Worm (Caenorhabditis elegans) whole organism, late embryonic: ENCODE data around the gene srd-68.

ENCODE experiments used
- C08G9.2 ChIP-seq: sonication (generic microtip); optimal IDR thresholded peaks from 2 replicates; lab custom pipeline; 2016; ENCODE audit warnings: mild to moderate bottlenecking, missing genetic modification characterization, moderate library complexity, missing compliant biosample characterization
- C38D4.7 ChIP-seq: fragments of 200-800 bp; sonication (Bioruptor generic); optimal IDR thresholded peaks from 2 replicates; lab custom pipeline; 2018; ENCODE audit warnings: mild to moderate bottlenecking, missing genetic modification characterization, moderate library complexity, missing compliant biosample characterization
- K02D7.2 ChIP-seq: sonication (generic microtip); optimal IDR thresholded peaks from 2 replicates; lab custom pipeline; 2017; ENCODE audit warnings: mild to moderate bottlenecking, missing genetic modification characterization, missing compliant biosample characterization
- T23F11.4 ChIP-seq: fragments of 200-800 bp; sonication (Bioruptor generic); optimal IDR thresholded peaks from 2 replicates; lab custom pipeline; 2018; ENCODE audit warnings: mild to moderate bottlenecking, missing genetic modification characterization, missing compliant biosample characterization
- Y22D7AL.16 ChIP-seq: sonication (generic microtip); optimal IDR thresholded peaks from 2 replicates; lab custom pipeline; 2016; ENCODE audit warnings: missing genetic modification characterization, missing compliant biosample characterization
- ahr-1 ChIP-seq: sonication (generic microtip); optimal IDR thresholded peaks from 2 replicates; lab custom pipeline; 2016; ENCODE audit warnings: missing genetic modification characterization, missing compliant biosample characterization
- ceh-14 ChIP-seq: sonication (generic microtip); optimal IDR thresholded peaks from 2 replicates; lab custom pipeline; 2016; ENCODE audit warnings: missing genotype, missing genetic modification characterization, missing compliant biosample characterization
- ceh-24 ChIP-seq: sonication (generic microtip); optimal IDR thresholded peaks from 2 replicates; lab custom pipeline; 2016; ENCODE audit warnings: mild to moderate bottlenecking, missing genetic modification characterization, missing compliant biosample characterization
- ceh-30 ChIP-seq: fragments of 150-350 bp; optimal IDR thresholded peaks from 2 replicates; lab custom pipeline; 2014; ENCODE audit warnings: missing biosample characterization, missing genetic modification characterization
- ceh-34 ChIP-seq: sonication (generic microtip); optimal IDR thresholded peaks from 2 replicates; lab custom pipeline; 2016; ENCODE audit warnings: mild to moderate bottlenecking, missing genetic modification characterization, missing compliant biosample characterization
- ceh-48 ChIP-seq: sonication (generic microtip); optimal IDR thresholded peaks from 2 replicates; lab custom pipeline; 2016; ENCODE audit warnings: missing genetic modification characterization, inconsistent platforms, missing compliant biosample characterization
- ceh-6 ChIP-seq: fragments of 200-800 bp; sonication (Bioruptor generic); optimal IDR thresholded peaks from 2 replicates; lab custom pipeline; 2018; ENCODE audit warnings: mild to moderate bottlenecking, missing genetic modification characterization, missing compliant biosample characterization
- ceh-9 ChIP-seq: sonication (generic microtip); optimal IDR thresholded peaks from 2 replicates; lab custom pipeline; 2016; ENCODE audit warnings: mild to moderate bottlenecking, missing genetic modification characterization, inconsistent platforms, missing compliant biosample characterization
- che-1 ChIP-seq: sonication (generic microtip); optimal IDR thresholded peaks from 2 replicates; lab custom pipeline; 2016; ENCODE audit warnings: mild to moderate bottlenecking, missing genetic modification characterization, missing compliant biosample characterization
- dmd-4 ChIP-seq: sonication (generic microtip); optimal IDR thresholded peaks from 2 replicates; lab custom pipeline; 2016; ENCODE audit warnings: borderline replicate concordance, missing genetic modification characterization, missing compliant biosample characterization
- ets-4 ChIP-seq: sonication (generic microtip); optimal IDR thresholded peaks from 2 replicates; lab custom pipeline; 2016; ENCODE audit warnings: missing genetic modification characterization, missing compliant biosample characterization
- fax-1 ChIP-seq: sonication (generic microtip); optimal IDR thresholded peaks from 2 replicates; lab custom pipeline; 2016; ENCODE audit warnings: missing genotype, missing genetic modification characterization, missing compliant biosample characterization
- gmeb-2 ChIP-seq: sonication (generic microtip); optimal IDR thresholded peaks from 2 replicates; lab custom pipeline; 2016; ENCODE audit warnings: missing genetic modification characterization, inconsistent platforms, missing compliant biosample characterization
- hlh-15 ChIP-seq: sonication (generic microtip); optimal IDR thresholded peaks from 2 replicates; lab custom pipeline; 2016; ENCODE audit warnings: missing genetic modification characterization, missing compliant biosample characterization
- hlh-6 ChIP-seq: sonication (generic microtip); optimal IDR thresholded peaks from 2 replicates; lab custom pipeline; 2016; ENCODE audit warnings: missing genotype, missing genetic modification characterization, missing compliant biosample characterization
- hlh-8 ChIP-seq: sonication (generic microtip); optimal IDR thresholded peaks from 2 replicates; lab custom pipeline; 2016; ENCODE audit warnings: missing genotype, missing genetic modification characterization, missing compliant biosample characterization
- lim-6 ChIP-seq: sonication (generic microtip); optimal IDR thresholded peaks from 2 replicates; lab custom pipeline; 2016; ENCODE audit warnings: missing genetic modification characterization, missing compliant biosample characterization
- lin-11 ChIP-seq: fragments of 200-800 bp; sonication (Bioruptor generic); optimal IDR thresholded peaks from 2 replicates; lab custom pipeline; 2018; ENCODE audit warnings: mild to moderate bottlenecking, missing genetic modification characterization, missing compliant biosample characterization
- mec-3 ChIP-seq: sonication (generic microtip); optimal IDR thresholded peaks from 2 replicates; lab custom pipeline; 2016; ENCODE audit warnings: borderline replicate concordance, missing genetic modification characterization, missing compliant biosample characterization
- nhr-11 ChIP-seq: fragments of 150-350 bp; optimal IDR thresholded peaks from 2 replicates; lab custom pipeline; 2014; ENCODE audit warnings: missing biosample characterization, missing genetic modification characterization
- npax-4 ChIP-seq: sonication (generic microtip); optimal IDR thresholded peaks from 2 replicates; lab custom pipeline; 2016; ENCODE audit warnings: missing genetic modification characterization, missing compliant biosample characterization
- pag-3 ChIP-seq: sonication (generic microtip); optimal IDR thresholded peaks from 2 replicates; lab custom pipeline; 2016; ENCODE audit warnings: missing compliant biosample characterization, missing genetic modification characterization, borderline replicate concordance
- pax-1 ChIP-seq: fragments of 150-350 bp; optimal IDR thresholded peaks from 2 replicates; lab custom pipeline; 2014; ENCODE audit warnings: missing biosample characterization, missing genetic modification characterization
- pros-1 ChIP-seq: fragments of 150-350 bp; optimal IDR thresholded peaks from 2 replicates; lab custom pipeline; 2014; ENCODE audit warnings: missing biosample characterization, missing genetic modification reagents, missing genetic modification characterization
- rnt-1 ChIP-seq: sonication (generic microtip); optimal IDR thresholded peaks from 2 replicates; lab custom pipeline; 2016; ENCODE audit warnings: missing genetic modification characterization, missing compliant biosample characterization
- sdc-2 ChIP-seq: sonication (generic microtip); optimal IDR thresholded peaks from 2 replicates; lab custom pipeline; 2016; ENCODE audit warnings: missing genotype, missing genetic modification characterization, missing compliant biosample characterization
- sox-4 ChIP-seq: sonication (generic microtip); optimal IDR thresholded peaks from 2 replicates; lab custom pipeline; 2017; ENCODE audit warnings: mild to moderate bottlenecking, missing genetic modification characterization, inconsistent platforms, missing compliant biosample characterization
- syd-9 ChIP-seq: sonication (generic microtip); optimal IDR thresholded peaks from 2 replicates; lab custom pipeline; 2016; ENCODE audit warnings: mild to moderate bottlenecking, missing genetic modification characterization, moderate library complexity, missing compliant biosample characterization
- ttx-3 ChIP-seq: sonication (generic microtip); optimal IDR thresholded peaks from 2 replicates; lab custom pipeline; 2016; ENCODE audit warnings: missing genetic modification reagents, missing genetic modification characterization, missing compliant biosample characterization
- unc-3 ChIP-seq, 2 experiments: fragments of 200-800 bp in 1 of 2; sonication (Bioruptor generic) in 1 of 2; sonication (generic microtip) in 1 of 2; conservative IDR thresholded peaks in 1 of 2; optimal IDR thresholded peaks in 1 of 2; 2 replicates each; pipeline versions ENCODE4 v1.3.6 to Lab custom; 2016 to 2022; ENCODE audit warnings: missing compliant biosample characterization in 2 of 2, missing genetic modification characterization in 2 of 2, missing genetic modification reagents in 1 of 2
- unc-42 ChIP-seq: sonication (generic microtip); optimal IDR thresholded peaks from 2 replicates; lab custom pipeline; 2016; ENCODE audit warnings: missing genotype, missing genetic modification characterization, missing compliant biosample characterization
- unc-55 ChIP-seq: sonication (generic microtip); optimal IDR thresholded peaks from 2 replicates; lab custom pipeline; 2017; ENCODE audit warnings: missing biosample characterization, missing genetic modification reagents, missing genetic modification characterization
- unc-86 ChIP-seq: sonication (generic microtip); optimal IDR thresholded peaks from 2 replicates; lab custom pipeline; 2016; ENCODE audit warnings: missing genetic modification characterization, missing compliant biosample characterization
- zip-5 ChIP-seq: sonication (generic microtip); optimal IDR thresholded peaks from 2 replicates; lab custom pipeline; 2016; ENCODE audit warnings: missing genetic modification characterization, missing compliant biosample characterization

The srd-68 gene

DNA sequence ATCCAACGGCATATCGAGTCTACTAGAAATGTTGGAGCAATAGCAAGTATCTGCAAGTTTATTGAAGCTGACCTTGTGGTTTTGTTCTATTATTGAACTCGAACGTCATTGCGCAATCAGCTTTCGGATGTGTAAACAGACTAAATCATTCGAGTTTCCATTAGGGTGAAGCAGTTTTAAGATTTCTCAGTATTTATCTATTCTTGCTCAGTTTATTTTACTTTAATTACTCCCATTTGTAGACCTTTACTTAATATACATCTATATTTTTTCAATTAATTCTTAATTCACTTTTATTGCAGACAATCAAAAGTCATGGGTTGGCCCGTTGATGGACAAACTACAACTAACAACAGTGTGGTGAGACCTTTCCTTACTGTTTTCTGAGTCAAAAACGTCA is 21.9 kb downstream of the srd-68 start, which contains the start of gene F09C6.14:
TSS of gene F09C6.14 (plus strand) at position 301 of the 400 bp plus-strand sequence.
- TF ChIP-seq ceh-34 (tag; lab: Kevin White, UChicago) (no peak), ttx-3 (tag; lab: Kevin White, UChicago) (no peak), ceh-14 (tag; lab: Kevin White, UChicago) (no peak), pag-3 (tag; lab: Kevin White, UChicago) (no peak), lin-11 (tag; lab: Kevin White, UChicago) (no peak), ceh-30 (tag; lab: Kevin White, UChicago) (no peak), ahr-1 (tag; lab: Kevin White, UChicago) (no peak), unc-55 (GFP tag; lab: Kevin White, UChicago) (no peak), hlh-6 (no peak), lim-6 (tag; lab: Kevin White, UChicago) (no peak), ceh-9 (tag; lab: Kevin White, UChicago) (no peak), npax-4 (no peak), rnt-1 (tag; lab: Kevin White, UChicago) (no peak), ceh-24 (tag; lab: Kevin White, UChicago) (no peak)

DNA sequence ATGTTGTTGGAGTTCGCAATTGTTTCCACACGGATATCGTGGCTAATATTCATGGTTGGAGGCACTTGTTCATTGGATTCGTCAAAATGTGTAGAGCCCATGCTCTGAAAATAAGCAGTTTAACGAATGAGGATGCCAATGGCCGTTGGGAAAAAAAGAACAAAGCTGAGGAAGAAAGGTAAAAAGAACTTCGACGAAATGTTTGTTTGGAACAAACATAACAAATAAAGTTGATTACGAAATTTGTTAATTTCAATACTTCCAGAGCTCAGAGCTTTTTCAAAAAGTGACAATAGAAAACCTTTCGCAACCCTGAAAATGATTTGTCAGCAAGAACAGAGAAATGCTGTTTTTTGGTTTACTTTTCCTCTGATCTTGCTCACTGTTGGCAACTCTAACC is 22.6 kb downstream of the srd-68 start, which contains the start of gene F09C6.3:
TSS of gene F09C6.3 (minus strand) at position 101 of the 400 bp plus-strand sequence.
- TF ChIP-seq pros-1 (tag; lab: Kevin White, UChicago) (no peak), Y22D7AL.16 (tag; lab: Kevin White, UChicago) (no peak), npax-4 (no peak), pax-1 (tag; lab: Kevin White, UChicago) (no peak), ceh-34 (tag; lab: Kevin White, UChicago) (no peak), gmeb-2 (no peak), unc-3 (GFP tag; conservative IDR thresholded peaks at IDR 0.05; lab: Robert Waterston, UW) (no peak), unc-3 (tag; optimal IDR thresholded peaks at IDR 0.05; lab: Kevin White, UChicago) (no peak), mec-3 (tag; lab: Kevin White, UChicago) (no peak), unc-55 (GFP tag; lab: Kevin White, UChicago) (no peak), fax-1 (tag; lab: Kevin White, UChicago) (no peak), che-1 (tag; lab: Kevin White, UChicago) (no peak), unc-42 (tag; lab: Kevin White, UChicago) (no peak), ceh-6 (GFP tag; lab: Kevin White, UChicago) (no peak), nhr-11 (tag; lab: Kevin White, UChicago) (no peak), unc-86 (tag; lab: Kevin White, UChicago) (no peak), hlh-15 (tag; lab: Kevin White, UChicago) (no peak), K02D7.2 (no peak), sdc-2 (no peak)

DNA sequence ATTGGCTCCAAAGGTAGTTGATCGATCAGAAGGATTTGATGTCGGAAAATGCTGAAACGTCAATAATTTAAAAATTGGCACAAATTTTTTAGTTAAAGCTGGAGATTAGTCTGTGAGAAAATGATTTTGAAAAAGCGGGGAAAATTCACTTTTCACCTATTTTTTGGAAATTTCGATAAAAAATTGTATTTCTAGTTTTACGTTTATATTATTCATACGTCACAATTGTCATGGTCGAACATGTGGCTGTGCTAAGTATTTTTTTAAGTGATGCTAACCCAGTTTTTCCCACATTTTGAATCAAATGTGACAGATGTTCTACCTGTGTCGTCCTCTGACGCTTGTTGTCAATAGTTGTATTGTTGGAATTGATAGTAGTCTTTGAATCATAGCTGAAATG is 23.1 kb downstream of the srd-68 start:
- TF ChIP-seq dmd-4: no peak
- no peak for TF ChIP-seq fax-1 (tag; lab: Kevin White, UChicago)
- TF ChIP-seq syd-9 (tag; lab: Kevin White, UChicago): no peak
- no peak for TF ChIP-seq ets-4
- no peak for TF ChIP-seq Y22D7AL.16 (tag; lab: Kevin White, UChicago)
- TF ChIP-seq C08G9.2: no peak
- TF ChIP-seq sdc-2: no peak
- no peak for TF ChIP-seq C38D4.7 (GFP tag; lab: Kevin White, UChicago)

DNA sequence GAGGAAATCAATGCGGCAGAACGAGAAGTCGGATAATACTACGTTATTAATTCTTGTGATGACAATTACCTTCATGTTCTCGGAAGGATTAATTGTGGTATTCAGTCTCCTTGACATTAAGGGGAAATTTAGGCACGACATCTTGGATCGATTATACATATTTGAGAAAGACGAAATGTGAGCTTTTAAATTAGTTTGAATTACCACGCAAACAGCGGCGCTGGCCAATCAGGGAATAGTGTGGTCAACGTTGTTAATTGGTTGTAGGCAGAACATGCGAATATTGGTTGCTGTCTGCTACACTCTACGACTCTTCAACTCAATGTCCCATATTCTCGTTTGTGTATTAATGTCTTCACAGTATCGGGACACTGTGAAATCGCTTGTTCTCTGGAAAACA is 27.7 kb downstream of the srd-68 start, which contains the start of gene F49A5.10:
TSS of gene F49A5.10 (plus strand) at position 301 of the 400 bp plus-strand sequence.
- TF ChIP-seq T23F11.4 (no peak), zip-5 (tag; lab: Kevin White, UChicago) (no peak), pag-3 (tag; lab: Kevin White, UChicago) (no peak), ttx-3 (tag; lab: Kevin White, UChicago) (no peak), sox-4 (no peak), ceh-30 (tag; lab: Kevin White, UChicago) (no peak), unc-42 (tag; lab: Kevin White, UChicago) (no peak), lin-11 (tag; lab: Kevin White, UChicago) (no peak), ceh-48 (tag; lab: Kevin White, UChicago) (no peak), hlh-8 (tag; lab: Kevin White, UChicago) (no peak), sdc-2 (no peak), npax-4 (no peak)
